Worm (Caenorhabditis elegans) whole organism, midembryonic: ENCODE measurements around the gene pqn-71.

Source experiments
- T22C8.4 ChIP-seq: fragments of 200-800 bp; sonication (Bioruptor generic); IDR thresholded peaks from 2 replicates; pipeline ENCODE4 v1.3.6; 2022; ENCODE audit warnings: missing genetic modification characterization, missing compliant biosample characterization
- cog-1 ChIP-seq: sonication (generic microtip); optimal IDR thresholded peaks from 2 replicates; lab custom pipeline; 2016; ENCODE audit warnings: missing genetic modification characterization, missing compliant biosample characterization
- flt-1 ChIP-seq: fragments of 200-800 bp; sonication (Bioruptor generic); IDR thresholded peaks from 2 replicates; pipeline ENCODE4 v1.3.6; 2022; ENCODE audit warnings: missing genetic modification characterization, missing compliant biosample characterization
- klf-2 ChIP-seq: fragments of 200-800 bp; sonication (Bioruptor generic); conservative IDR thresholded peaks from 2 replicates; pipeline ENCODE4 v1.3.6; 2022; ENCODE audit warnings: missing genetic modification reagents, missing genetic modification characterization, missing compliant biosample characterization
- med-1 ChIP-seq: sonication (generic microtip); optimal IDR thresholded peaks from 2 replicates; lab custom pipeline; 2017; ENCODE audit warnings: missing genetic modification characterization, mild to moderate bottlenecking, missing compliant biosample characterization, antibody characterized with exemption, missing genetic modification reagents; ENCODE audit not compliant: insufficient read depth
- ref-1 ChIP-seq: fragments of 200-800 bp; sonication (Bioruptor generic); conservative IDR thresholded peaks from 2 replicates; pipeline ENCODE4 v1.3.6; 2022; ENCODE audit warnings: missing genetic modification reagents, missing genetic modification characterization, missing compliant biosample characterization
- tab-1 ChIP-seq: fragments of 200-800 bp; sonication (Bioruptor generic); IDR thresholded peaks from 2 replicates; pipeline ENCODE4 v1.3.6; 2022; ENCODE audit warnings: missing genetic modification characterization, missing compliant biosample characterization
- ztf-23 ChIP-seq: fragments of 200-800 bp; sonication (Bioruptor generic); IDR thresholded peaks from 2 replicates; pipeline ENCODE4 v1.3.6; 2022; ENCODE audit warnings: missing genetic modification reagents, missing genetic modification characterization, missing compliant biosample characterization
- ztf-29 ChIP-seq: fragments of 200-800 bp; sonication (Bioruptor generic); IDR thresholded peaks from 2 replicates; pipeline ENCODE4 v1.3.6; 2022; ENCODE audit warnings: missing genetic modification reagents, missing genetic modification characterization, missing compliant biosample characterization

DNA sequence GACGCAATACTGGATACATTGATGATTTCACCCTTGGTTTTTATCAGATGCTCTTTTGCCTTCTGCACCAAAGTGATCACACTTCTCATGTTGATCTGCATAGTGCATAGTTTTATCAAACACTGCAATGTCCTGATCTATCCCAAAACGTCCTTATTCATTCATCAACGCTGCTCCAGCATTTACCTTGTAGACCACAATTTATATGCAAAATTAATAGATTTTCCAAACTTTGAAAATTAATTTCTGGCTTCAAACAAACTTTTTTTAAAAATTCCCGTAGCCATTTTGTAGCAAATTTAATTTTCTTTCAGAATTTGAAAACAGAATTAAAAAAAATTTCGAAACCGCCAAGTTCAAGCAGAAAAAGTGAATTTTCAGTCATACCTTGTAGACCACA lies 19.1 kb downstream of the pqn-71 start, which contains the start of gene C06B8.3:
- TF ChIP-seq flt-1 (no peak), T22C8.4 (no peak), med-1 (GFP tag; lab: Kevin White, UChicago) (no peak), klf-2 (GFP tag; lab: Robert Waterston, UW) (no peak), tab-1 (GFP tag; lab: Robert Waterston, UW) (no peak), ref-1 (GFP tag; lab: Robert Waterston, UW) (no peak), cog-1 (no peak), ztf-23 (GFP tag; lab: Robert Waterston, UW) (no peak), ztf-29 (no peak)
